Worm (Caenorhabditis elegans): ENCODE results near the gene ocam-1.

- TF ChIP-seq ztf-29 (GFP tag; IDR thresholded peaks at IDR 0.05) (no peak), ref-1 (GFP tag; conservative IDR thresholded peaks at IDR 0.05) (no peak), T22C8.4 (GFP tag; IDR thresholded peaks at IDR 0.05) (no peak)
Observed at ce11 chrV:14179947-14180346, 12.4 kb upstream of the ocam-1 start, which contains the start of gene ZC376.8.

All from whole organism, midembryonic.